Fruit fly (Drosophila melanogaster): ENCODE measurements around the gene Phf5a.

Phf5a gene

DNA sequence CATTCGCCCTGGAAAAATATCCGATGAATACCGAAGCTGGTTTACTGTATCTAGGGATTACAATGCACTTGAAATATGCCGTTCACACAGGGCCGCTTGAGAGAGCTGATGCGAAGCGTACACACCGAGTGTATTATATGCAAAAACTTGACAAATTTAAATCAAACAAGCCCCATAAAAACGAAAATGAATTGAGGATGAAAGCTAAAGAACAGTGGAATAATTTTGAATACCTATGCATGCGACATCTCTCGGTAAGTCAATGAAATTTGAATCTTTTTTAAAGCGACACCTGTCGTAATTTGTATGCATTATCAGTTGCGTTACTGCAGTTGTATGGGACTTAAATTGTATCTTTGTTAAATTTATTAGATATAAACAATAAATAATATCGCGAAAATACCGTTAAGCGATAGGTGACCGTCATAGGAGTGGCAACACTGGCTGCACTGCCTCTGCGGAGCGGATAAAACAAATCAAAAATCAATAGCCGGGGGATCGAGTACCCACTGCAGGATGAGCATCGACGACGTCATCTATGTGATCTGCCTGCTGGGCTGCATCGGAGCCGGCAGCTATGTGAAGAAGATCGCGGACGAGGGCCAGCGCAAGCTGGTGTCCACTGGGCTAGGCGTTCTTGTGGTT is 34.6 kb downstream of the Phf5a start, which contains the start of gene frj (continued):
- TF ChIP-seq B-H2 (GFP tag; optimal IDR thresholded peaks at IDR 0.05) (no peak), caup (GFP tag; optimal IDR thresholded peaks at IDR 0.05; ENCODE audit: severe bottlenecking) (no peak), Rfx (GFP tag; IDR thresholded peaks at IDR 0.05) (peak; percentile 84), crp (GFP tag; optimal IDR thresholded peaks at IDR 0.05) (peak in 1 of 2 experiments; percentile 33), CG17361 (GFP tag; IDR thresholded peaks at IDR 0.05) (peak; percentile 74), ac (GFP tag; optimal IDR thresholded peaks at IDR 0.05) (no peak), CG7556 (GFP tag; optimal IDR thresholded peaks at IDR 0.05) (peak; percentile 32), bowl (GFP tag; IDR thresholded peaks at IDR 0.05) (no peak), CG14441 (GFP tag; IDR thresholded peaks at IDR 0.05) (peak; percentile 70), pan (optimal IDR thresholded peaks at IDR 0.05) (no peak), pan (GFP tag; optimal IDR thresholded peaks at IDR 0.05 in 1 of 2, IDR thresholded peaks at IDR 0.05 in 1 of 2) (no peak), CG5180 (GFP tag; optimal IDR thresholded peaks at IDR 0.05) (peak; percentile 9), CG14050 (GFP tag; IDR thresholded peaks at IDR 0.05) (0 out of 3 replicates have a peak, but pooled peaks have one; percentile 32), Doc3 (GFP tag; IDR thresholded peaks at IDR 0.05; ENCODE audit: partially characterized antibody) (0 out of 3 replicates have a peak, but pooled peaks have one; percentile 59), D (optimal IDR thresholded peaks at IDR 0.05) (peak; percentile 29), D (GFP tag; optimal IDR thresholded peaks at IDR 0.05) (peak; percentile 36), CG11093 (GFP tag; IDR thresholded peaks at IDR 0.05) (no peak), br (optimal IDR thresholded peaks at IDR 0.05) (no peak), ham (GFP tag; IDR thresholded peaks at IDR 0.05) (no peak), pnt (GFP tag; optimal IDR thresholded peaks at IDR 0.05) (peak; percentile 81), zfh2 (GFP tag; optimal IDR thresholded peaks at IDR 0.05) (peak; percentile 68), CG32772 (GFP tag; IDR thresholded peaks at IDR 0.05) (0 out of 2 replicates have a peak, but pooled peaks have one; percentile 33), cato (GFP tag; optimal IDR thresholded peaks at IDR 0.05; ENCODE audit: borderline replicate concordance) (peak; percentile 61), gsb (GFP tag; IDR thresholded peaks at IDR 0.05) (no peak), CG10274 (GFP tag; optimal IDR thresholded peaks at IDR 0.05) (no peak), CG16813 (GFP tag; IDR thresholded peaks at IDR 0.05; ENCODE audit: partially characterized antibody) (peak; percentile 72; the same call in 2 of the 3 replicates), Ets97D (GFP tag; optimal IDR thresholded peaks at IDR 0.05) (peak; percentile 90), zfh1 (GFP tag; IDR thresholded peaks at IDR 0.05) (peak; percentile 59; the same call in 2 of the 3 replicates), fu2 (GFP tag; optimal IDR thresholded peaks at IDR 0.05) (peak; percentile 53), CG13296 (GFP tag; optimal IDR thresholded peaks at IDR 0.05) (peak; percentile 4), CG7963 (GFP tag; IDR thresholded peaks at IDR 0.05; ENCODE audit: partially characterized antibody) (no peak), chinmo (GFP tag; IDR thresholded peaks at IDR 0.05; ENCODE audit: partially characterized antibody) (0 out of 4 replicates have a peak, but pooled peaks have one; percentile 59), ap (GFP tag; IDR thresholded peaks at IDR 0.05) (no peak), da (GFP tag; optimal IDR thresholded peaks at IDR 0.05) (no peak), sens-2 (GFP tag; IDR thresholded peaks at IDR 0.05) (no peak), lilli (GFP tag; optimal IDR thresholded peaks at IDR 0.05) (peak; percentile 70), CG12659 (GFP tag; optimal IDR thresholded peaks at IDR 0.05) (peak; percentile 82), CG10462 (GFP tag; optimal IDR thresholded peaks at IDR 0.05) (peak; percentile 29), CG17612 (GFP tag; IDR thresholded peaks at IDR 0.05) (no peak), CG8924 (tag; optimal IDR thresholded peaks at IDR 0.05) (peak; percentile 60), Bteb2 (GFP tag; optimal IDR thresholded peaks at IDR 0.05) (peak; percentile 33), CG2202 (tag; optimal IDR thresholded peaks at IDR 0.05) (no peak), Ada2b (GFP tag; IDR thresholded peaks at IDR 0.05) (peak; percentile 31; the same call in 1 of the 2 replicates), toy (GFP tag; IDR thresholded peaks at IDR 0.05) (no peak), CG10959 (GFP tag; IDR thresholded peaks at IDR 0.05) (peak; percentile 48), Ets65A (GFP tag) (peak; percentile 98), CG10209 (GFP tag; optimal IDR thresholded peaks at IDR 0.05) (peak; percentile 53), mam (GFP tag; optimal IDR thresholded peaks at IDR 0.05) (peak; percentile 80), Meics (GFP tag; optimal IDR thresholded peaks at IDR 0.05) (peak; percentile 29), Nf-YB (GFP tag; optimal IDR thresholded peaks at IDR 0.05) (no peak)
